Worm (Caenorhabditis elegans) whole organism, L4 larva: Measurements from ENCODE around the gene ins-13.
A peak's percentile ranks its signal among the peaks of the same experiment; 100 is the strongest.

Source experiments
- F26F4.8 ChIP-seq: fragments of 200-800 bp; sonication (Bioruptor generic); conservative IDR thresholded peaks from 2 replicates; pipeline ENCODE4 v1.3.6; 2022; ENCODE audit warnings: missing genetic modification characterization, missing compliant biosample characterization
- F37D6.2 ChIP-seq: sonication (generic microtip); optimal IDR thresholded peaks from 2 replicates; lab custom pipeline; 2016; ENCODE audit warnings: mild to moderate bottlenecking, missing genetic modification characterization, missing compliant biosample characterization
- F49E8.2 ChIP-seq: sonication (generic microtip); optimal IDR thresholded peaks from 2 replicates; lab custom pipeline; 2016; ENCODE audit warnings: missing compliant biosample characterization, mild to moderate bottlenecking, missing genetic modification characterization, borderline replicate concordance
- T20F7.1 ChIP-seq: fragments of 200-800 bp; sonication (Bioruptor generic); optimal IDR thresholded peaks from 2 replicates; lab custom pipeline; 2018; ENCODE audit warnings: mild to moderate bottlenecking, missing genetic modification characterization, missing compliant biosample characterization
- T26A8.4 ChIP-seq: fragments of 200-800 bp; sonication (Bioruptor generic); IDR thresholded peaks from 2 replicates; pipeline ENCODE4 v1.3.6; 2022; ENCODE audit warnings: missing genetic modification characterization, missing compliant biosample characterization
- Y48G9A.11 ChIP-seq: fragments of 200-800 bp; sonication (Bioruptor generic); IDR thresholded peaks from 2 replicates; pipeline ENCODE4 v1.3.6; 2022; ENCODE audit warnings: missing genetic modification reagents, missing genetic modification characterization, missing compliant biosample characterization
- ZK337.2 ChIP-seq: fragments of 200-800 bp; sonication (Bioruptor generic); IDR thresholded peaks from 2 replicates; pipeline ENCODE4 v1.3.6; 2022; ENCODE audit warnings: missing genetic modification reagents, missing genetic modification characterization, missing compliant biosample characterization
- ZK546.5 ChIP-seq, 2 experiments: sonication (generic microtip); optimal IDR thresholded peaks; 2 replicates each; lab custom pipeline; 2017; ENCODE audit warnings: missing biosample characterization in 2 of 2, missing genetic modification characterization in 2 of 2
- ceh-20 ChIP-seq: fragments of 200-800 bp; sonication (Bioruptor generic); IDR thresholded peaks from 2 replicates; pipeline ENCODE4 v1.3.6; 2022; ENCODE audit warnings: missing genetic modification reagents, missing genetic modification characterization, missing compliant biosample characterization
- ceh-44 ChIP-seq: fragments of 200-800 bp; sonication (Bioruptor generic); IDR thresholded peaks from 2 replicates; pipeline ENCODE4 v1.3.6; 2022; ENCODE audit warnings: missing genetic modification reagents, missing genetic modification characterization, missing compliant biosample characterization
- ceh-62 ChIP-seq: sonication (generic microtip); optimal IDR thresholded peaks from 2 replicates; lab custom pipeline; 2017; ENCODE audit warnings: missing biosample characterization, missing genetic modification characterization
- ces-1 ChIP-seq: fragments of 150-350 bp; sonication (generic microtip); optimal IDR thresholded peaks from 4 replicates; lab custom pipeline; 2014; ENCODE audit warnings: missing biosample characterization, missing genetic modification reagents, missing genetic modification characterization
- cey-2 ChIP-seq: sonication (generic microtip); optimal IDR thresholded peaks from 3 replicates; lab custom pipeline; 2017; ENCODE audit warnings: missing genetic modification characterization, mild to moderate bottlenecking, missing compliant biosample characterization, antibody characterized with exemption, borderline replicate concordance; ENCODE audit not compliant: insufficient read depth
- ctbp-1 ChIP-seq: fragments of 200-800 bp; sonication (Bioruptor generic); IDR thresholded peaks from 2 replicates; pipeline ENCODE4 v1.3.6; 2022; ENCODE audit warnings: missing genetic modification reagents, missing genetic modification characterization, missing compliant biosample characterization
- daf-12 ChIP-seq: fragments of 150-350 bp; optimal IDR thresholded peaks from 2 replicates; lab custom pipeline; 2014; ENCODE audit warnings: missing biosample characterization, missing genetic modification reagents, missing genetic modification characterization
- dmd-9 ChIP-seq: fragments of 200-800 bp; sonication (Bioruptor generic); IDR thresholded peaks from 2 replicates; pipeline ENCODE4 v1.3.6; 2022; ENCODE audit warnings: missing genetic modification reagents, missing genetic modification characterization, missing compliant biosample characterization
- dpl-1 ChIP-seq: fragments of 150-350 bp; optimal IDR thresholded peaks from 2 replicates; lab custom pipeline; 2014; ENCODE audit warnings: missing biosample characterization, missing genetic modification reagents, missing genetic modification characterization
- egl-27 ChIP-seq: sonication (generic microtip); optimal IDR thresholded peaks from 3 replicates; lab custom pipeline; 2017; ENCODE audit warnings: missing biosample characterization, missing genetic modification reagents, missing genetic modification characterization
- egl-43 ChIP-seq: fragments of 200-800 bp; sonication (Bioruptor generic); IDR thresholded peaks from 2 replicates; pipeline ENCODE4 v1.3.6; 2022; ENCODE audit warnings: missing genetic modification reagents, missing genetic modification characterization, missing compliant biosample characterization
- fos-1 ChIP-seq: fragments of 150-350 bp; optimal IDR thresholded peaks from 2 replicates; lab custom pipeline; 2014; ENCODE audit warnings: missing biosample characterization, missing genetic modification characterization
- hlh-11 ChIP-seq: fragments of 200-800 bp; sonication (Bioruptor generic); optimal IDR thresholded peaks from 2 replicates; lab custom pipeline; 2018; ENCODE audit warnings: mild to moderate bottlenecking, missing genetic modification characterization, missing compliant biosample characterization
- jun-1 ChIP-seq: fragments of 150-350 bp; optimal IDR thresholded peaks from 2 replicates; lab custom pipeline; 2014; ENCODE audit warnings: missing biosample characterization, missing genetic modification reagents, missing genetic modification characterization
- lim-7 ChIP-seq: fragments of 200-800 bp; sonication (Bioruptor generic); IDR thresholded peaks from 2 replicates; pipeline ENCODE4 v1.3.6; 2022; ENCODE audit warnings: missing genetic modification characterization, missing compliant biosample characterization
- lin-1 ChIP-seq: fragments of 200-800 bp; sonication (Bioruptor generic); IDR thresholded peaks from 2 replicates; pipeline ENCODE4 v1.3.6; 2022; ENCODE audit warnings: missing genetic modification reagents, missing genetic modification characterization, missing compliant biosample characterization
- lin-29 ChIP-seq: fragments of 200-800 bp; sonication (Bioruptor generic); IDR thresholded peaks from 2 replicates; pipeline ENCODE4 v1.3.6; 2022; ENCODE audit warnings: missing genetic modification reagents, missing genetic modification characterization, missing compliant biosample characterization
- lin-38 ChIP-seq: fragments of 200-800 bp; sonication (Bioruptor generic); IDR thresholded peaks from 2 replicates; pipeline ENCODE4 v1.3.6; 2022; ENCODE audit warnings: missing genetic modification reagents, missing genetic modification characterization, missing compliant biosample characterization
- lsy-2 ChIP-seq, 2 experiments: fragments of 150-350 bp in 1 of 2; sonication (generic microtip) in 1 of 2; optimal IDR thresholded peaks; 2 replicates each; lab custom pipeline; 2014 to 2017; ENCODE audit warnings: missing biosample characterization in 2 of 2, missing genetic modification characterization in 2 of 2
- madf-5 ChIP-seq, 2 experiments: fragments of 200-800 bp; sonication (Bioruptor generic); IDR thresholded peaks; 2 replicates each; pipeline ENCODE4 v1.3.6; 2022; ENCODE audit warnings: missing compliant biosample characterization in 2 of 2, missing genetic modification characterization in 2 of 2
- mdl-1 ChIP-seq, 2 experiments: fragments of 150-350 bp in 1 of 2; sonication (generic microtip) in 1 of 2; optimal IDR thresholded peaks; 2 replicates each; lab custom pipeline; 2014 to 2017; ENCODE audit warnings: missing biosample characterization in 2 of 2, missing genetic modification characterization in 2 of 2
- mep-1 ChIP-seq: fragments of 150-350 bp; sonication (generic microtip); optimal IDR thresholded peaks from 3 replicates; lab custom pipeline; 2014; ENCODE audit warnings: missing biosample characterization, missing genetic modification characterization
- mes-2 ChIP-seq: sonication (generic microtip); optimal IDR thresholded peaks from 2 replicates; lab custom pipeline; 2016; ENCODE audit warnings: missing genotype, mild to moderate bottlenecking, missing genetic modification characterization, missing compliant biosample characterization; ENCODE audit not compliant: poor library complexity, severe bottlenecking
- mxl-2 ChIP-seq: fragments of 200-800 bp; sonication (Bioruptor generic); conservative IDR thresholded peaks from 2 replicates; pipeline ENCODE4 v1.3.6; 2022; ENCODE audit warnings: missing genetic modification reagents, missing genetic modification characterization, missing compliant biosample characterization
- mxl-3 ChIP-seq: fragments of 200-800 bp; sonication (Bioruptor generic); optimal IDR thresholded peaks from 2 replicates; lab custom pipeline; 2018; ENCODE audit warnings: mild to moderate bottlenecking, missing genetic modification characterization, missing compliant biosample characterization
- nhr-10 ChIP-seq: fragments of 150-350 bp; optimal IDR thresholded peaks from 2 replicates; lab custom pipeline; 2014; ENCODE audit warnings: missing biosample characterization, missing genetic modification characterization
- nhr-11 ChIP-seq: fragments of 150-350 bp; optimal IDR thresholded peaks from 2 replicates; lab custom pipeline; 2014; ENCODE audit warnings: missing biosample characterization, missing genetic modification characterization
- nhr-48 ChIP-seq: sonication (generic microtip); optimal IDR thresholded peaks from 2 replicates; lab custom pipeline; 2016; ENCODE audit warnings: mild to moderate bottlenecking, missing genetic modification characterization, missing compliant biosample characterization
- nhr-76 ChIP-seq: fragments of 150-350 bp; optimal IDR thresholded peaks from 2 replicates; lab custom pipeline; 2014; ENCODE audit warnings: missing biosample characterization, missing genetic modification characterization
- pha-4 ChIP-seq, 2 experiments: fragments of 150-350 bp in 1 of 2; fragments of 200-800 bp in 1 of 2; sonication (Bioruptor generic) in 1 of 2; IDR thresholded peaks in 1 of 2; optimal IDR thresholded peaks in 1 of 2; 2 replicates each; pipeline versions ENCODE4 v1.3.6 to Lab custom; 2014 to 2022; ENCODE audit warnings: missing genetic modification characterization in 2 of 2, missing genetic modification reagents in 2 of 2, missing biosample characterization in 1 of 2, missing compliant biosample characterization in 1 of 2
- saeg-2 ChIP-seq: fragments of 200-800 bp; sonication (Bioruptor generic); IDR thresholded peaks from 2 replicates; pipeline ENCODE4 v1.3.6; 2022; ENCODE audit warnings: missing genetic modification reagents, missing genetic modification characterization, missing compliant biosample characterization
- set-16 ChIP-seq: fragments of 200-800 bp; sonication (Bioruptor generic); IDR thresholded peaks from 2 replicates; pipeline ENCODE4 v1.3.6; 2022; ENCODE audit warnings: missing genetic modification reagents, missing genetic modification characterization, missing compliant biosample characterization
- tra-1 ChIP-seq: fragments of 200-800 bp; sonication (Bioruptor generic); IDR thresholded peaks from 2 replicates; pipeline ENCODE4 v1.3.6; 2022; ENCODE audit warnings: missing genetic modification reagents, missing genetic modification characterization, missing compliant biosample characterization
- zfp-2 ChIP-seq: sonication (generic microtip); optimal IDR thresholded peaks from 2 replicates; lab custom pipeline; 2016; ENCODE audit warnings: mild to moderate bottlenecking, missing genetic modification characterization, missing compliant biosample characterization
- zip-11 ChIP-seq: fragments of 200-800 bp; sonication (Bioruptor generic); IDR thresholded peaks from 2 replicates; pipeline ENCODE4 v1.3.6; 2022; ENCODE audit warnings: missing genetic modification characterization, missing compliant biosample characterization
- zip-2 ChIP-seq: fragments of 150-350 bp; optimal IDR thresholded peaks from 2 replicates; lab custom pipeline; 2014; ENCODE audit warnings: missing biosample characterization, missing genetic modification characterization
- ztf-7 ChIP-seq: fragments of 150-350 bp; optimal IDR thresholded peaks from 2 replicates; lab custom pipeline; 2014; ENCODE audit warnings: missing biosample characterization, missing genetic modification characterization

Gene ins-13

DNA sequence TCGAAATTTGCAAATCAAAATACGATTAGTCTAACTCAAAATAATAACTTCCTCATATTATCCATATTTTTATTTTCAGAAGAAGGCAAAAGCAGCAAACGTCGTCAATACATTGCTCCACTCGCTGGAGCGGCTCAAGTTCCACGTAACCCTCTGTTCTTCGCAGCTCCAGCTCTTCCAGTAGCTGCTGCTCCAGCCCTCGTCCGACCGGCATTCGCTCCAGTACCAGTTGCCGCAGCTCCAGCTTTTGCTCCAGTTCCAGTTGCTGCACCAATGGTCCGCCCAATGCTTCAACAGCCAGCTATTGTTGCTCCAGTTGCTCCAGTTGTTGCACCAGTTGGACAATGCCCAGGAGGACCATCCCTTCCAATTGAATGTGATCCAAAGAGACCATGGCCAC, 34.0 kb upstream of the ins-13 start:
- TF ChIP-seq ceh-44 (no peak), lim-7 (GFP tag; lab: Robert Waterston, UW) (no peak), Y48G9A.11 (GFP tag; lab: Robert Waterston, UW) (no peak), T26A8.4 (GFP tag; lab: Robert Waterston, UW) (no peak), hlh-11 (tag; lab: Kevin White, UChicago) (no peak), jun-1 (tag; lab: Kevin White, UChicago) (no peak), set-16 (GFP tag; lab: Robert Waterston, UW) (peak; percentile 83)

DNA sequence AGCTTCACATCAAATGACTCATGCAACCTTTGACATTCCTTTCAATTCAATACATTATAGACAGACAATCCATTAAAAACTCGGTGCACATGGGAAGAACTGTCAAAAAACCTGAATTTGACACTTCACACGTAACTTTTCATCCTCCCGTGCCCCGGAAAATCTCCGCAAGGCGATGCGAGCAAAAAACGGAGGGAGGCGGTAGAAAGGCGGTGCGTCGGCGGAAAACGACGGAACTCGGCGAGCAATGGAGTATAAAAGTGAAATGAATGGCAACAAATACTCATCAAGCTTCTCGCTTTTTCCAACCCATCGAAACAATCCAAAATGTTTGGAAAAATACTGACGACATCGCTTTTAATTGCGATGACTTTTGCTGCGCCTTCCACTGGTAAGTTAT, 33.4 kb upstream of the ins-13 start, which contains the start of gene T25E4.1:
TSS of gene T25E4.1 (plus strand) at position 301 of the 400 bp plus-strand sequence.
- TF ChIP-seq T26A8.4 (GFP tag; lab: Robert Waterston, UW) = no peak
- no peak for TF ChIP-seq lin-38 (GFP tag; lab: Robert Waterston, UW)
- no peak for TF ChIP-seq mxl-2 (GFP tag; lab: Robert Waterston, UW)
- TF ChIP-seq F49E8.2 (tag; lab: Kevin White, UChicago) = no peak
- no peak for TF ChIP-seq cey-2 (tag; lab: Kevin White, UChicago)
- TF ChIP-seq ZK546.5 (tag; optimal IDR thresholded peaks at IDR 0.05; lab: Kevin White, UChicago) = no peak
- no peak for TF ChIP-seq ces-1 (GFP tag; lab: Kevin White, UChicago)
- TF ChIP-seq egl-27 (tag; lab: Kevin White, UChicago) = no peak
- no peak for TF ChIP-seq mdl-1 (tag; optimal IDR thresholded peaks at IDR 0.05; lab: Kevin White, UChicago)
- TF ChIP-seq egl-43 (GFP tag; lab: Robert Waterston, UW) = no peak
- TF ChIP-seq zfp-2 (tag; lab: Kevin White, UChicago) = no peak
- no peak for TF ChIP-seq lin-1 (GFP tag; lab: Robert Waterston, UW)

DNA sequence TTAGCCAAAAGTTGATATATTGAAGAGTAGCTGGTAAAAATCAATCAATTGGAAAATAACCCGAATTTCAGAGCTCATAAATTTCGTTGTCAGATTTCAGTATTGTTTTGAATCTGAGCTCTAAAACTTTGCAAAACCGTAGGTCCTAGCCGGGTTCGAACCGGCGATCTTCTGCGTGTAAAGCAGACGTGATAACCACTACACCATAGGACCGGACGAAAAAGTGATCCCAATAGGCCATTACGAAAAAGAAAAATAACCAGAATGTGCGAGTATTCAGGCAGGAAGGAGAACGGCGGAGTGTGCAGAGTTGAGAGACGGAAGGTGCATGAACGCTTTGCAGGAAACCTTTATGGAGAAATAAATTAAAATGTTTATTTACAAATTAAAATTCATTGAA, 32.4 kb upstream of the ins-13 start:
- TF ChIP-seq ztf-7 (tag; lab: Kevin White, UChicago) (peak; percentile 25), egl-43 (GFP tag; lab: Robert Waterston, UW) (peak; percentile 90), mes-2 (tag; lab: Kevin White, UChicago) (peak; percentile 71), F26F4.8 (GFP tag; lab: Robert Waterston, UW) (no peak), mdl-1 (tag; optimal IDR thresholded peaks at IDR 0.05; lab: Kevin White, UChicago) (no peak), madf-5 (GFP tag; IDR thresholded peaks at IDR 0.05; lab: Robert Waterston, UW) (no peak; a peak in 1 of 4 replicates), lsy-2 (tag; optimal IDR thresholded peaks at IDR 0.05; lab: Kevin White, UChicago) (no peak), tra-1 (GFP tag; lab: Robert Waterston, UW) (peak; percentile 54; the same call in 1 of the 2 replicates), set-16 (GFP tag; lab: Robert Waterston, UW) (no peak), zip-11 (GFP tag; lab: Robert Waterston, UW) (no peak), hlh-11 (tag; lab: Kevin White, UChicago) (peak; percentile 46), daf-12 (no peak), nhr-48 (tag; lab: Kevin White, UChicago) (no peak), Y48G9A.11 (GFP tag; lab: Robert Waterston, UW) (no peak), nhr-10 (tag; lab: Kevin White, UChicago) (no peak), nhr-11 (no peak), dpl-1 (GFP tag; lab: Kevin White, UChicago) (no peak), ctbp-1 (GFP tag; lab: Robert Waterston, UW) (peak; percentile 63; the same call in 1 of the 2 replicates), saeg-2 (GFP tag; lab: Robert Waterston, UW) (no peak), F37D6.2 (tag; lab: Kevin White, UChicago) (peak; percentile 17), mep-1 (tag; lab: Kevin White, UChicago) (no peak), mxl-3 (peak; percentile 32), lin-1 (GFP tag; lab: Robert Waterston, UW) (no peak), cey-2 (tag; lab: Kevin White, UChicago) (no peak), ceh-62 (tag; lab: Kevin White, UChicago) (no peak), fos-1 (tag; lab: Kevin White, UChicago) (no peak), lin-29 (GFP tag; lab: Robert Waterston, UW) (no peak), pha-4 (GFP tag; IDR thresholded peaks at IDR 0.05; lab: Robert Waterston, UW) (peak; percentile 73), pha-4 (tag; optimal IDR thresholded peaks at IDR 0.05; lab: Kevin White, UChicago) (no peak), dmd-9 (GFP tag; lab: Robert Waterston, UW) (peak; percentile 56), ceh-20 (GFP tag; lab: Robert Waterston, UW) (peak; percentile 46; the same call in 1 of the 2 replicates), nhr-76 (tag; lab: Kevin White, UChicago) (no peak), ZK337.2 (GFP tag; lab: Robert Waterston, UW) (no peak), zip-2 (tag; lab: Kevin White, UChicago) (peak; percentile 23), T20F7.1 (GFP tag; lab: Kevin White, UChicago) (peak; percentile 25)
